Fruit fly (Drosophila melanogaster): ENCODE data around the gene Ssdp.
A peak's percentile ranks its signal among the peaks of the same experiment; 100 is the strongest.

Ssdp gene

DNA sequence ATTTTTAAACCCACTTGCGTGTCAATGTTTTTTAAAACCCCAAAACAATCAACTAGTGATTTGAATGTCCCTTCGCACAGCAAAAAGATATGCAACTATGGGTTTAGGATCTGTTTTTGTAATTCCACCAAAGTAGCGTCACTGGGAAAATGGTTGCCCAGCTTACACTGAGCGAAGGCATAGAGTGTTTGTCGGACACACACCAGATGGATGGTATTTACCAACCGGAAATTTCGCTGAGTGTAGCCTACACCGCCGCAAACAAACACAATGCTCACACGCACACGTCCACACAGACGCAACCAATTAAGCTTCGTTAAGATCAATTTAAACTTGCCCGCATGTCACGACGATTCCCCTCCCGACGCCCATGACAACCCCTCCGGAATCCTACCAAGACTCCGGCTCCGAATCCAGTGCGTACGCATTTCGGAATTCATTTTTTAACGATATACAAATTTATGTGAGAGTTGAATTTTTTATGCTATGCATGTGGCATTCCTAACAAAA is 29.4 kb upstream of the Ssdp start (continued):
- TF ChIP-seq CG12219 (GFP tag; optimal IDR thresholded peaks at IDR 0.05) (no peak), bowl (GFP tag; IDR thresholded peaks at IDR 0.05) (0 out of 2 replicates have a peak, but pooled peaks have one; percentile 20), CG32532 (GFP tag; IDR thresholded peaks at IDR 0.05) (peak; percentile 58; the same call in 1 of the 2 replicates), CG11504 (tag; optimal IDR thresholded peaks at IDR 0.05) (no peak), mam (GFP tag; optimal IDR thresholded peaks at IDR 0.05) (peak; percentile 6), repo (GFP tag; optimal IDR thresholded peaks at IDR 0.05) (peak; percentile 91), bigmax (GFP tag; optimal IDR thresholded peaks at IDR 0.05) (no peak), Fer3 (tag; optimal IDR thresholded peaks at IDR 0.05) (no peak), kay (GFP tag; optimal IDR thresholded peaks at IDR 0.05) (no peak), rib (GFP tag; IDR thresholded peaks at IDR 0.05) (no peak), CkIIα-i1 (GFP tag; IDR thresholded peaks at IDR 0.05) (no peak), Dek (tag; optimal IDR thresholded peaks at IDR 0.05) (no peak), oc (tag; optimal IDR thresholded peaks at IDR 0.05) (no peak), H15 (GFP tag; IDR thresholded peaks at IDR 0.05) (no peak), CG8478 (optimal IDR thresholded peaks at IDR 0.05) (no peak), chif (GFP tag; optimal IDR thresholded peaks at IDR 0.05) (no peak), Eip74EF (GFP tag; optimal IDR thresholded peaks at IDR 0.05) (no peak), TFAM (GFP tag; optimal IDR thresholded peaks at IDR 0.05) (no peak), CG2889 (GFP tag; IDR thresholded peaks at IDR 0.05) (no peak), Dbx (GFP tag; IDR thresholded peaks at IDR 0.05) (no peak), ro (GFP tag; IDR thresholded peaks at IDR 0.05) (no peak), vvl (GFP tag; IDR thresholded peaks at IDR 0.05) (peak; percentile 31; the same call in 1 of the 2 replicates), gcm (GFP tag; optimal IDR thresholded peaks at IDR 0.05) (peak; percentile 70), Jarid2 (GFP tag; optimal IDR thresholded peaks at IDR 0.05) (no peak), odd (GFP tag; optimal IDR thresholded peaks at IDR 0.05) (no peak), Med (GFP tag) (peak; percentile 56), CG33213 (GFP tag; optimal IDR thresholded peaks at IDR 0.05) (no peak), CG1233 (GFP tag; optimal IDR thresholded peaks at IDR 0.05) (no peak), Blimp-1 (GFP tag; optimal IDR thresholded peaks at IDR 0.05) (no peak), Asciz (GFP tag; optimal IDR thresholded peaks at IDR 0.05) (no peak), Hr39 (optimal IDR thresholded peaks at IDR 0.05) (no peak), CG31224 (GFP tag; IDR thresholded peaks at IDR 0.05) (no peak), zf30C (GFP tag; optimal IDR thresholded peaks at IDR 0.05) (peak; percentile 48), CG6272 (GFP tag; IDR thresholded peaks at IDR 0.05) (no peak), CG17359 (tag; optimal IDR thresholded peaks at IDR 0.05) (no peak), CG8089 (GFP tag; optimal IDR thresholded peaks at IDR 0.05) (no peak), Ada2b (GFP tag; IDR thresholded peaks at IDR 0.05) (0 out of 2 replicates have a peak, but pooled peaks have one; percentile 6), dati (GFP tag; IDR thresholded peaks at IDR 0.05) (no peak), CG7271 (tag; optimal IDR thresholded peaks at IDR 0.05) (no peak), Hr78 (GFP tag; optimal IDR thresholded peaks at IDR 0.05) (no peak), otp (GFP tag; IDR thresholded peaks at IDR 0.05) (0 out of 3 replicates have a peak, but pooled peaks have one; percentile 51), CG17328 (GFP tag; IDR thresholded peaks at IDR 0.05) (0 out of 2 replicates have a peak, but pooled peaks have one; percentile 13), Xrp1 (GFP tag; IDR thresholded peaks at IDR 0.05) (0 out of 2 replicates have a peak, but pooled peaks have one; percentile 18), org-1 (GFP tag; optimal IDR thresholded peaks at IDR 0.05) (no peak), dysf (GFP tag; IDR thresholded peaks at IDR 0.05) (0 out of 3 replicates have a peak, but pooled peaks have one; percentile 34), vnd (GFP tag; IDR thresholded peaks at IDR 0.05; ENCODE audit: partially characterized antibody) (no peak), Nf-YB (GFP tag; optimal IDR thresholded peaks at IDR 0.05) (no peak), CG14860 (GFP tag; IDR thresholded peaks at IDR 0.05; ENCODE audit: partially characterized antibody) (no peak), NfI (GFP tag; optimal IDR thresholded peaks at IDR 0.05) (no peak), grau (tag; optimal IDR thresholded peaks at IDR 0.05) (no peak), Nf-YA (GFP tag; IDR thresholded peaks at IDR 0.05) (0 out of 2 replicates have a peak, but pooled peaks have one; percentile 23)

Measured in whole organism, embryonic.